Worm (Caenorhabditis elegans) whole organism, L4 larva: ENCODE measurements around the gene pix-1.

ENCODE experiments used
- dmd-6 ChIP-seq: fragments of 200-800 bp; sonication (Bioruptor generic); IDR thresholded peaks from 2 replicates; pipeline ENCODE4 v1.3.6; 2022; ENCODE audit warnings: missing genetic modification reagents, missing genetic modification characterization, missing compliant biosample characterization
- nhr-42 ChIP-seq: fragments of 200-800 bp; sonication (Bioruptor generic); IDR thresholded peaks from 2 replicates; pipeline ENCODE4 v1.3.6; 2022; ENCODE audit warnings: missing genetic modification characterization, missing compliant biosample characterization

ce11 chrX:13759676-13760447, 32.8 kb downstream of the pix-1 start, which contains the start of gene cest-13:
- TF ChIP-seq dmd-6: peak; percentile 98
- TF ChIP-seq nhr-42 (GFP tag; lab: Robert Waterston, UW): no peak
